Worm (Caenorhabditis elegans): ENCODE data around the gene ttr-16.

- no peak for TF ChIP-seq rnt-1 (tag; optimal IDR thresholded peaks at IDR 0.05)
- no peak for TF ChIP-seq madf-2 (tag; optimal IDR thresholded peaks at IDR 0.05)
- TF ChIP-seq pqm-1 (tag; optimal IDR thresholded peaks at IDR 0.05), result no peak
- TF ChIP-seq tbx-2 (tag; optimal IDR thresholded peaks at IDR 0.05), result no peak
- TF ChIP-seq dmd-4 (tag; optimal IDR thresholded peaks at IDR 0.05; ENCODE audit: borderline replicate concordance), result no peak
- TF ChIP-seq eyg-1 (tag; optimal IDR thresholded peaks at IDR 0.05), result no peak
- TF ChIP-seq nhr-11 (tag; optimal IDR thresholded peaks at IDR 0.05), result no peak
- no peak for TF ChIP-seq F13H6.1 (tag; optimal IDR thresholded peaks at IDR 0.05)
- no peak for TF ChIP-seq ama-1 (optimal IDR thresholded peaks at IDR 0.05)
- TF ChIP-seq hlh-6 (tag; optimal IDR thresholded peaks at IDR 0.05), result no peak
- no peak for TF ChIP-seq ceh-18 (tag; optimal IDR thresholded peaks at IDR 0.05)
- no peak for TF ChIP-seq unc-86 (tag; optimal IDR thresholded peaks at IDR 0.05)
These were observed 41.6 kb downstream of the ttr-16 start, which contains the start of gene alh-3 for ce11 chrIV:11022303-11022702.

Data from whole organism, late embryonic.